Fruit fly (Drosophila melanogaster) whole organism, embryonic: ENCODE data around the gene Iru.

Experiments
- Atf3 ChIP-seq: fragments of 200-800 bp; sonication (Bioruptor generic); optimal IDR thresholded peaks from 3 replicates; lab custom pipeline; 2016; ENCODE audit warnings: missing biosample characterization, missing genetic modification characterization
- Bdp1 ChIP-seq: fragments of 200-800 bp; sonication (Bioruptor generic); optimal IDR thresholded peaks from 3 replicates; lab custom pipeline; 2016; ENCODE audit warnings: missing biosample characterization, missing genetic modification characterization
- BtbVII ChIP-seq: fragments of 200-800 bp; sonication (Bioruptor generic); optimal IDR thresholded peaks from 3 replicates; lab custom pipeline; 2017; ENCODE audit warnings: missing biosample characterization, mild to moderate bottlenecking, missing genetic modification characterization
- CG10654 ChIP-seq: fragments of 200-800 bp; sonication (Bioruptor generic); optimal IDR thresholded peaks from 2 replicates; lab custom pipeline; 2016; ENCODE audit warnings: missing biosample characterization, missing genetic modification characterization
- CG11723 ChIP-seq: fragments of 200-800 bp; sonication (Bioruptor generic); optimal IDR thresholded peaks from 2 replicates; lab custom pipeline; 2017; ENCODE audit warnings: missing biosample characterization, mild to moderate bottlenecking, missing genetic modification characterization
- CG12391 ChIP-seq: fragments of 200-800 bp; sonication (Bioruptor generic); optimal IDR thresholded peaks from 3 replicates; lab custom pipeline; 2018; ENCODE audit warnings: missing biosample characterization, mild to moderate bottlenecking, missing genetic modification characterization, moderate library complexity
- CG14860 ChIP-seq: fragments of 200-800 bp; sonication (Bioruptor generic); IDR thresholded peaks from 3 replicates; pipeline ENCODE4 v1.3.6; 2022; ENCODE audit warnings: missing biosample characterization, missing genetic modification characterization; ENCODE audit not compliant: partially characterized antibody
- CG1603 ChIP-seq: fragments of 200-800 bp; sonication (Bioruptor generic); optimal IDR thresholded peaks from 2 replicates; lab custom pipeline; 2019; ENCODE audit warnings: missing biosample characterization, mild to moderate bottlenecking, missing genetic modification characterization, moderate library complexity
- CG1792 ChIP-seq: fragments of 200-800 bp; sonication (Bioruptor generic); optimal IDR thresholded peaks from 2 replicates; lab custom pipeline; 2016; ENCODE audit warnings: missing biosample characterization, missing genetic modification characterization
- CG2120 ChIP-seq: fragments of 200-800 bp; sonication (Bioruptor generic); optimal IDR thresholded peaks from 3 replicates; lab custom pipeline; 2016; ENCODE audit warnings: missing biosample characterization, missing genetic modification characterization
- CG2875 ChIP-seq: fragments of 200-800 bp; sonication (Bioruptor generic); optimal IDR thresholded peaks from 2 replicates; lab custom pipeline; 2017; ENCODE audit warnings: missing biosample characterization, mild to moderate bottlenecking, missing genetic modification characterization, missing genetic modification reagents
- CG3163 ChIP-seq: fragments of 200-800 bp; sonication (Bioruptor generic); optimal IDR thresholded peaks from 3 replicates; lab custom pipeline; 2016; ENCODE audit warnings: missing biosample characterization, missing genetic modification characterization
- CG3726 ChIP-seq: fragments of 200-800 bp; sonication (Bioruptor generic); IDR thresholded peaks from 3 replicates; pipeline ENCODE4, ENCODE4 v1.3.6; 2022; ENCODE audit warnings: missing biosample characterization, missing genetic modification characterization
- CG3838 ChIP-seq: fragments of 200-800 bp; sonication (Bioruptor generic); optimal IDR thresholded peaks from 3 replicates; lab custom pipeline; 2016; ENCODE audit warnings: missing biosample characterization, missing genetic modification characterization
- CG42726 ChIP-seq: fragments of 200-800 bp; sonication (Bioruptor generic); IDR thresholded peaks from 2 replicates; pipeline ENCODE4 v1.3.6; 2022; ENCODE audit warnings: missing biosample characterization, missing genetic modification characterization; ENCODE audit not compliant: partially characterized antibody
- CG4404 ChIP-seq: fragments of 200-800 bp; sonication (Bioruptor generic); IDR thresholded peaks from 2 replicates; pipeline ENCODE4 v1.3.6; 2022; ENCODE audit warnings: missing biosample characterization, missing genetic modification characterization
- CG4707 ChIP-seq: fragments of 200-800 bp; sonication (Bioruptor generic); optimal IDR thresholded peaks from 2 replicates; lab custom pipeline; 2018; ENCODE audit warnings: missing biosample characterization, mild to moderate bottlenecking, missing genetic modification characterization, moderate library complexity
- CG6854 ChIP-seq: fragments of 200-800 bp; sonication (Bioruptor generic); optimal IDR thresholded peaks from 3 replicates; lab custom pipeline; 2017; ENCODE audit warnings: missing biosample characterization, mild to moderate bottlenecking, missing genetic modification characterization
- CG9437 ChIP-seq: fragments of 200-800 bp; sonication (Bioruptor generic); optimal IDR thresholded peaks from 2 replicates; lab custom pipeline; 2018; ENCODE audit warnings: missing biosample characterization, mild to moderate bottlenecking, missing genetic modification characterization
- D19A ChIP-seq: fragments of 200-800 bp; optimal IDR thresholded peaks from 3 replicates; lab custom pipeline; 2019; ENCODE audit warnings: missing biosample characterization, mild to moderate bottlenecking, missing genetic modification characterization, moderate library complexity
- Drgx ChIP-seq: fragments of 200-800 bp; sonication (Bioruptor generic); IDR thresholded peaks from 2 replicates; pipeline ENCODE4 v1.3.6; 2022; ENCODE audit warnings: missing biosample characterization, missing genetic modification characterization
- Gsc ChIP-seq: fragments of 200-800 bp; sonication (Bioruptor generic); IDR thresholded peaks from 2 replicates; pipeline ENCODE4 v1.3.6; 2022; ENCODE audit warnings: missing biosample characterization, missing genetic modification characterization
- HLHmδ ChIP-seq: fragments of 200-800 bp; sonication (Bioruptor generic); optimal IDR thresholded peaks from 2 replicates; lab custom pipeline; 2018; ENCODE audit warnings: missing biosample characterization, mild to moderate bottlenecking, missing genetic modification characterization, moderate library complexity
- HmgZ ChIP-seq: fragments of 200-800 bp; sonication (Bioruptor generic); optimal IDR thresholded peaks from 2 replicates; lab custom pipeline; 2018; ENCODE audit warnings: missing biosample characterization, mild to moderate bottlenecking, missing genetic modification characterization
- Jarid2 ChIP-seq: fragments of 200-800 bp; sonication (Bioruptor generic); optimal IDR thresholded peaks from 3 replicates; lab custom pipeline; 2017; ENCODE audit warnings: mild to moderate bottlenecking, missing biosample characterization, missing genetic modification reagents, missing genetic modification characterization
- Mes4 ChIP-seq: fragments of 200-800 bp; sonication (Bioruptor generic); optimal IDR thresholded peaks from 2 replicates; lab custom pipeline; 2016; ENCODE audit warnings: missing biosample characterization, missing genetic modification characterization
- NFAT ChIP-seq: fragments of 200-800 bp; sonication (Bioruptor generic); IDR thresholded peaks from 2 replicates; pipeline ENCODE4 v1.3.6; 2022; ENCODE audit warnings: missing biosample characterization, missing genetic modification characterization
- NK7.1 ChIP-seq: fragments of 200-800 bp; sonication (Bioruptor generic); optimal IDR thresholded peaks from 3 replicates; lab custom pipeline; 2016; ENCODE audit warnings: missing biosample characterization, missing genetic modification characterization
- NfI ChIP-seq: fragments of 200-800 bp; sonication (Bioruptor generic); optimal IDR thresholded peaks from 3 replicates; lab custom pipeline; 2018; ENCODE audit warnings: missing biosample characterization, mild to moderate bottlenecking, missing genetic modification characterization, moderate library complexity
- Optix ChIP-seq: fragments of 200-800 bp; sonication (Bioruptor generic); IDR thresholded peaks from 3 replicates; pipeline ENCODE4 v1.3.6; 2022; ENCODE audit warnings: missing biosample characterization, missing genetic modification characterization
- Xrp1 ChIP-seq: fragments of 200-800 bp; sonication (Bioruptor generic); IDR thresholded peaks from 2 replicates; pipeline ENCODE4 v1.3.6; 2022; ENCODE audit warnings: missing biosample characterization, missing genetic modification characterization
- ap ChIP-seq: fragments of 200-800 bp; sonication (Bioruptor generic); IDR thresholded peaks from 2 replicates; pipeline ENCODE4 v1.3.6; 2022; ENCODE audit warnings: missing biosample characterization, missing genetic modification characterization
- bowl ChIP-seq: fragments of 200-800 bp; sonication (Bioruptor generic); IDR thresholded peaks from 2 replicates; pipeline ENCODE4 v1.3.6; 2022; ENCODE audit warnings: missing biosample characterization, missing genetic modification characterization
- br ChIP-seq: fragments of >200 bp; optimal IDR thresholded peaks from 2 replicates; lab custom pipeline; 2017
- bsh ChIP-seq, 2 experiments: fragments of 200-800 bp; sonication (Bioruptor generic); optimal IDR thresholded peaks; 2 replicates each; lab custom pipeline; 2017 to 2018; ENCODE audit warnings: mild to moderate bottlenecking in 2 of 2, missing biosample characterization in 2 of 2, missing genetic modification characterization in 2 of 2, moderate library complexity in 1 of 2
- chif ChIP-seq, 2 experiments: fragments of 200-800 bp; sonication (Bioruptor generic); optimal IDR thresholded peaks; 3 replicates each; lab custom pipeline; 2016; ENCODE audit warnings: missing biosample characterization in 2 of 2, missing genetic modification characterization in 2 of 2
- disco-r ChIP-seq: fragments of 200-800 bp; sonication (Bioruptor generic); optimal IDR thresholded peaks from 2 replicates; lab custom pipeline; 2016; ENCODE audit warnings: missing biosample characterization, missing genetic modification characterization
- dpn ChIP-seq, 2 experiments: fragments of 200-800 bp; sonication (Bioruptor generic); optimal IDR thresholded peaks; 3 replicates each; lab custom pipeline; 2016; ENCODE audit warnings: missing biosample characterization in 2 of 2, missing genetic modification characterization in 2 of 2
- eyg ChIP-seq: fragments of 200-800 bp; sonication (Bioruptor generic); optimal IDR thresholded peaks from 3 replicates; lab custom pipeline; 2016; ENCODE audit warnings: missing biosample characterization, missing genetic modification characterization
- fru ChIP-seq: fragments of >200 bp; optimal IDR thresholded peaks from 2 replicates; lab custom pipeline; 2017
- fu2 ChIP-seq: fragments of 200-800 bp; sonication (Bioruptor generic); optimal IDR thresholded peaks from 2 replicates; lab custom pipeline; 2016; ENCODE audit warnings: missing biosample characterization, missing genetic modification characterization
- gro ChIP-seq: fragments of 200-800 bp; sonication (Bioruptor generic); optimal IDR thresholded peaks from 2 replicates; lab custom pipeline; 2016; ENCODE audit warnings: missing biosample characterization, missing genetic modification characterization
- ind ChIP-seq: fragments of 200-800 bp; sonication (Bioruptor generic); optimal IDR thresholded peaks from 3 replicates; lab custom pipeline; 2016; ENCODE audit warnings: missing biosample characterization, missing genetic modification characterization
- jing ChIP-seq: fragments of 200-800 bp; sonication (Bioruptor generic); optimal IDR thresholded peaks from 2 replicates; lab custom pipeline; 2018; ENCODE audit warnings: missing biosample characterization, mild to moderate bottlenecking, missing genetic modification characterization
- lilli ChIP-seq: fragments of 200-800 bp; sonication (Bioruptor generic); optimal IDR thresholded peaks from 3 replicates; lab custom pipeline; 2016; ENCODE audit warnings: missing biosample characterization, missing genetic modification characterization
- pan ChIP-seq, 4 experiments: fragments of >200 bp in 3 of 4; fragments of 200-800 bp in 1 of 4; sonication (Bioruptor generic) in 1 of 4; optimal IDR thresholded peaks in 3 of 4; IDR thresholded peaks in 1 of 4; 2 replicates each; pipeline versions ENCODE4 v1.3.6 to Lab custom; 2017 to 2022; ENCODE audit warnings: missing biosample characterization in 2 of 4, missing genetic modification characterization in 2 of 4, mixed read lengths in 1 of 4
- pb ChIP-seq: fragments of 200-800 bp; sonication (Bioruptor generic); optimal IDR thresholded peaks from 3 replicates; lab custom pipeline; 2016; ENCODE audit warnings: missing biosample characterization, missing genetic modification characterization
- prd ChIP-seq, 3 experiments: fragments of >200 bp in 2 of 3; fragments of 200-800 bp in 1 of 3; sonication (Bioruptor generic) in 1 of 3; optimal IDR thresholded peaks in 2 of 3; IDR thresholded peaks in 1 of 3; 2 replicates in 2 of 3; 3 replicates in 1 of 3; pipeline versions ENCODE4 v1.3.6 to Lab custom; 2017 to 2022; ENCODE audit warnings: missing biosample characterization in 1 of 3, missing genetic modification characterization in 1 of 3
- repo ChIP-seq: fragments of 200-800 bp; sonication (Bioruptor generic); optimal IDR thresholded peaks from 2 replicates; lab custom pipeline; 2016; ENCODE audit warnings: missing biosample characterization, missing genetic modification characterization
- sd ChIP-seq: fragments of 200-800 bp; sonication (Bioruptor generic); optimal IDR thresholded peaks from 3 replicates; lab custom pipeline; 2018; ENCODE audit warnings: missing biosample characterization, mild to moderate bottlenecking, missing genetic modification characterization, moderate library complexity
- tio ChIP-seq: fragments of 200-800 bp; sonication (Bioruptor generic); optimal IDR thresholded peaks from 2 replicates; lab custom pipeline; 2017; ENCODE audit warnings: missing biosample characterization, missing genetic modification characterization, inconsistent platforms
- yki ChIP-seq: fragments of >200 bp; optimal IDR thresholded peaks from 3 replicates; lab custom pipeline; 2018

Iru gene

dm6 chr3R:9053021-9053420 is 46.8 kb downstream of the Iru start (continued):
- TF ChIP-seq Bdp1 (GFP tag; lab: Kevin White, UChicago) (peak; percentile 3), fu2 (GFP tag; lab: Kevin White, UChicago) (peak; percentile 36), yki (lab: Kevin White, UChicago) (peak; percentile 65), CG4707 (peak; percentile 42), CG2120 (GFP tag; lab: Kevin White, UChicago) (peak; percentile 84), Drgx (no peak), pb (GFP tag; lab: Kevin White, UChicago) (peak; percentile 76), Jarid2 (GFP tag; lab: Kevin White, UChicago) (peak; percentile 68), CG1792 (peak; percentile 20), CG14860 (GFP tag; lab: Robert Waterston, UW) (no peak), ap (no peak), CG6854 (GFP tag; lab: Kevin White, UChicago) (peak; percentile 71), jing (GFP tag; lab: Kevin White, UChicago) (no peak), CG4404 (GFP tag; lab: Robert Waterston, UW) (no peak), ind (GFP tag; lab: Kevin White, UChicago) (peak; percentile 46), NK7.1 (peak; percentile 39), HmgZ (tag; lab: Kevin White, UChicago) (peak; percentile 83), chif (GFP tag; optimal IDR thresholded peaks at IDR 0.05; lab: Kevin White, UChicago) (peak; percentile 8 to 31), lilli (peak; percentile 85), Atf3 (peak; percentile 28), tio (no peak), BtbVII (GFP tag; lab: Kevin White, UChicago) (peak; percentile 4), disco-r (no peak), sd (tag; lab: Kevin White, UChicago) (peak; percentile 51), CG3163 (GFP tag; lab: Kevin White, UChicago) (peak; percentile 79), CG11723 (GFP tag; lab: Kevin White, UChicago) (peak; percentile 29), D19A (tag; lab: Kevin White, UChicago) (peak; percentile 28), repo (GFP tag; lab: Kevin White, UChicago) (peak; percentile 54), eyg (GFP tag; lab: Kevin White, UChicago) (peak; percentile 46), dpn (GFP tag; optimal IDR thresholded peaks at IDR 0.05; lab: Kevin White, UChicago) (peak; percentile 55 to 69), bsh (GFP tag; optimal IDR thresholded peaks at IDR 0.05; lab: Kevin White, UChicago) (peak; percentile 51 to 66), gro (GFP tag; lab: Kevin White, UChicago) (peak; percentile 73), fru (lab: Kevin White, UChicago) (no peak), bowl (no peak), Optix (GFP tag; lab: Robert Waterston, UW) (no peak), Mes4 (GFP tag; lab: Kevin White, UChicago) (peak; percentile 66), HLHmδ (GFP tag; lab: Kevin White, UChicago) (peak; percentile 92)

- no peak for TF ChIP-seq br
- TF ChIP-seq Xrp1 (GFP tag; lab: Robert Waterston, UW) = no peak
- peak; percentile 1 for TF ChIP-seq CG1792
- peak; percentile 60 for TF ChIP-seq NfI (GFP tag; lab: Kevin White, UChicago)
- no peak for TF ChIP-seq CG2875 (GFP tag; lab: Kevin White, UChicago)
- TF ChIP-seq prd (optimal IDR thresholded peaks at IDR 0.05; lab: Kevin White, UChicago) = no peak
- TF ChIP-seq prd (GFP tag; IDR thresholded peaks at IDR 0.05; lab: Robert Waterston, UW) = no peak
- peak; percentile 31 for TF ChIP-seq CG12391 (tag; lab: Kevin White, UChicago)
- no peak for TF ChIP-seq Gsc (GFP tag; lab: Robert Waterston, UW)
- TF ChIP-seq NFAT (GFP tag; lab: Robert Waterston, UW) = no peak
- no peak for TF ChIP-seq CG3838 (GFP tag; lab: Kevin White, UChicago)
- TF ChIP-seq CG10654 (GFP tag; lab: Kevin White, UChicago) = no peak
- no peak for TF ChIP-seq CG42726 (GFP tag; lab: Robert Waterston, UW)
- peak; percentile 22 for TF ChIP-seq CG1603 (tag; lab: Kevin White, UChicago)
- TF ChIP-seq CG3726 (GFP tag; lab: Robert Waterston, UW) = no peak
- no peak for TF ChIP-seq pan (optimal IDR thresholded peaks at IDR 0.05; lab: Kevin White, UChicago)
- no peak for TF ChIP-seq pan (GFP tag; optimal IDR thresholded peaks at IDR 0.05 in 1 of 2, IDR thresholded peaks at IDR 0.05 in 1 of 2)
- peak; percentile 58 for TF ChIP-seq CG9437 (GFP tag; lab: Kevin White, UChicago)
Measured at dm6 chr3R:9053850-9054441, 47.7 kb downstream of the Iru start.
